Worm (Caenorhabditis elegans): Measurements from ENCODE around the gene C52A10.3.

ce11 chrV:5213674-5214073 is 25.6 kb downstream of the C52A10.3 start:
- TF ChIP-seq ceh-43 (GFP tag; optimal IDR thresholded peaks at IDR 0.05) (no peak), ztf-11 (tag; optimal IDR thresholded peaks at IDR 0.05) (no peak), blmp-1 (tag; optimal IDR thresholded peaks at IDR 0.05) (no peak), pha-4 (tag; optimal IDR thresholded peaks at IDR 0.05) (no peak), drap-1 (GFP tag; optimal IDR thresholded peaks at IDR 0.05) (no peak)

Measured in whole organism, mixed stage, embryonic.